Worm (Caenorhabditis elegans) whole organism, young adult: Measurements from ENCODE around the gene timp-1.
A peak's percentile ranks its signal among the peaks of the same experiment; 100 is the strongest.

Source experiments
- B0019.2 ChIP-seq: fragments of 200-800 bp; sonication (Bioruptor generic); conservative IDR thresholded peaks from 2 replicates; pipeline ENCODE4 v1.3.6; 2022; ENCODE audit warnings: missing genetic modification reagents, missing genetic modification characterization, missing compliant biosample characterization
- B0035.1 ChIP-seq: sonication (generic microtip); optimal IDR thresholded peaks from 2 replicates; lab custom pipeline; 2016; ENCODE audit warnings: missing genetic modification characterization, mild to moderate bottlenecking, missing compliant biosample characterization, missing genotype, missing genetic modification reagents
- C17E4.6 ChIP-seq: fragments of 200-800 bp; sonication (Bioruptor generic); IDR thresholded peaks from 2 replicates; pipeline ENCODE4 v1.3.6; 2022; ENCODE audit warnings: missing genetic modification reagents, missing genetic modification characterization, missing compliant biosample characterization
- D2030.7 ChIP-seq: fragments of 200-800 bp; sonication (Bioruptor generic); IDR thresholded peaks from 2 replicates; pipeline ENCODE4 v1.3.6; 2022; ENCODE audit warnings: missing genetic modification reagents, missing genetic modification characterization, missing compliant biosample characterization
- F22D6.2 ChIP-seq: sonication (generic microtip); optimal IDR thresholded peaks from 2 replicates; lab custom pipeline; 2016; ENCODE audit warnings: mild to moderate bottlenecking, missing genetic modification characterization, missing compliant biosample characterization
- F39B2.1 ChIP-seq: fragments of 200-800 bp; sonication (Bioruptor generic); IDR thresholded peaks from 2 replicates; pipeline ENCODE4 v1.3.6; 2022; ENCODE audit warnings: missing genetic modification reagents, missing genetic modification characterization, missing compliant biosample characterization
- F52B5.7 ChIP-seq: sonication (generic microtip); optimal IDR thresholded peaks from 2 replicates; lab custom pipeline; 2016; ENCODE audit warnings: mild to moderate bottlenecking, missing genetic modification characterization, missing compliant biosample characterization
- F55B11.4 ChIP-seq: sonication (generic microtip); optimal IDR thresholded peaks from 2 replicates; lab custom pipeline; 2016; ENCODE audit warnings: missing compliant biosample characterization, missing genetic modification characterization, borderline replicate concordance; ENCODE audit not compliant: insufficient read depth
- K11D2.4 ChIP-seq: fragments of 200-800 bp; sonication (Bioruptor generic); IDR thresholded peaks from 2 replicates; pipeline ENCODE4 v1.3.6; 2022; ENCODE audit warnings: missing genetic modification reagents, missing genetic modification characterization, missing compliant biosample characterization
- Y53F4B.3 ChIP-seq: fragments of 200-800 bp; sonication (Bioruptor generic); IDR thresholded peaks from 2 replicates; pipeline ENCODE4 v1.3.6; 2022; ENCODE audit warnings: missing genetic modification reagents, missing genetic modification characterization, missing compliant biosample characterization
- Y53G8AR.9 ChIP-seq: fragments of 200-800 bp; sonication (Bioruptor generic); conservative IDR thresholded peaks from 2 replicates; pipeline ENCODE4 v1.3.6; 2022; ENCODE audit warnings: missing genetic modification reagents, missing genetic modification characterization, missing compliant biosample characterization
- Y79H2A.3 ChIP-seq: fragments of 200-800 bp; sonication (Bioruptor generic); conservative IDR thresholded peaks from 2 replicates; pipeline ENCODE4 v1.3.6; 2022; ENCODE audit warnings: missing genetic modification reagents, missing genetic modification characterization, missing compliant biosample characterization
- ZK185.1 ChIP-seq: sonication (generic microtip); optimal IDR thresholded peaks from 2 replicates; lab custom pipeline; 2016; ENCODE audit warnings: mild to moderate bottlenecking, missing genetic modification characterization, missing compliant biosample characterization; ENCODE audit not compliant: poor library complexity, severe bottlenecking
- akir-1 ChIP-seq: fragments of 200-800 bp; sonication (Bioruptor generic); optimal IDR thresholded peaks from 2 replicates; lab custom pipeline; 2018; ENCODE audit warnings: mild to moderate bottlenecking, missing genetic modification characterization, moderate library complexity, missing compliant biosample characterization
- atf-7 ChIP-seq: sonication (generic microtip); optimal IDR thresholded peaks from 2 replicates; lab custom pipeline; 2017; ENCODE audit warnings: mild to moderate bottlenecking, missing genetic modification characterization, missing compliant biosample characterization
- attf-6 ChIP-seq: fragments of 200-800 bp; sonication (Bioruptor generic); IDR thresholded peaks from 2 replicates; pipeline ENCODE4 v1.3.6; 2022; ENCODE audit warnings: missing genetic modification reagents, missing genetic modification characterization, missing compliant biosample characterization
- cebp-1 ChIP-seq, 2 experiments: fragments of 200-800 bp in 1 of 2; sonication (Bioruptor generic) in 1 of 2; sonication (generic microtip) in 1 of 2; IDR thresholded peaks in 1 of 2; optimal IDR thresholded peaks in 1 of 2; 2 replicates each; pipeline versions ENCODE4 v1.3.6 to Lab custom; 2017 to 2022; ENCODE audit warnings: missing compliant biosample characterization in 2 of 2, missing genetic modification characterization in 2 of 2, mild to moderate bottlenecking in 1 of 2, missing genetic modification reagents in 1 of 2, moderate library complexity in 1 of 2
- ceh-40 ChIP-seq: fragments of 200-800 bp; sonication (Bioruptor generic); IDR thresholded peaks from 2 replicates; pipeline ENCODE4 v1.3.6; 2022; ENCODE audit warnings: missing genetic modification characterization, missing compliant biosample characterization
- die-1 ChIP-seq: sonication (generic microtip); optimal IDR thresholded peaks from 2 replicates; lab custom pipeline; 2016; ENCODE audit warnings: missing genotype, mild to moderate bottlenecking, missing genetic modification characterization, missing compliant biosample characterization
- dpff-1 ChIP-seq: sonication (generic microtip); optimal IDR thresholded peaks from 2 replicates; lab custom pipeline; 2017; ENCODE audit warnings: mild to moderate bottlenecking, missing genetic modification characterization, missing compliant biosample characterization
- dpl-1 ChIP-seq: fragments of 150-350 bp; optimal IDR thresholded peaks from 2 replicates; lab custom pipeline; 2014; ENCODE audit warnings: missing biosample characterization, missing genetic modification reagents, missing genetic modification characterization
- efl-1 ChIP-seq: fragments of 150-350 bp; optimal IDR thresholded peaks from 2 replicates; lab custom pipeline; 2014; ENCODE audit warnings: missing biosample characterization, missing genetic modification reagents, missing genetic modification characterization
- egrh-3 ChIP-seq: fragments of 200-800 bp; sonication (Bioruptor generic); IDR thresholded peaks from 2 replicates; pipeline ENCODE4 v1.3.6; 2022; ENCODE audit warnings: missing genetic modification reagents, missing genetic modification characterization, missing compliant biosample characterization
- fkh-3 ChIP-seq: sonication (generic microtip); optimal IDR thresholded peaks from 2 replicates; lab custom pipeline; 2016; ENCODE audit warnings: mild to moderate bottlenecking, missing genetic modification characterization, missing compliant biosample characterization
- hlh-12 ChIP-seq: sonication (generic microtip); optimal IDR thresholded peaks from 2 replicates; lab custom pipeline; 2016; ENCODE audit warnings: missing genetic modification characterization, missing compliant biosample characterization
- hmg-20 ChIP-seq: fragments of 200-800 bp; sonication (Bioruptor generic); IDR thresholded peaks from 2 replicates; pipeline ENCODE4 v1.3.6; 2022; ENCODE audit warnings: missing genetic modification reagents, missing genetic modification characterization, missing compliant biosample characterization
- hsf-1 ChIP-seq: fragments of 200-800 bp; sonication (Bioruptor generic); IDR thresholded peaks from 2 replicates; pipeline ENCODE4 v1.3.6; 2022; ENCODE audit warnings: missing genetic modification reagents, missing genetic modification characterization, missing compliant biosample characterization
- lin-26 ChIP-seq: fragments of 200-800 bp; sonication (Bioruptor generic); IDR thresholded peaks from 2 replicates; pipeline ENCODE4 v1.3.6; 2022; ENCODE audit warnings: missing genetic modification reagents, missing genetic modification characterization, missing compliant biosample characterization
- lin-40 ChIP-seq: sonication (generic microtip); optimal IDR thresholded peaks from 2 replicates; lab custom pipeline; 2016; ENCODE audit warnings: missing genetic modification characterization, mild to moderate bottlenecking, missing compliant biosample characterization, missing genotype, missing genetic modification reagents
- lir-1 ChIP-seq: fragments of 200-800 bp; sonication (Bioruptor generic); conservative IDR thresholded peaks from 2 replicates; pipeline ENCODE4 v1.3.6; 2022; ENCODE audit warnings: missing genetic modification reagents, missing genetic modification characterization, missing compliant biosample characterization
- lsy-27 ChIP-seq: sonication (generic microtip); optimal IDR thresholded peaks from 2 replicates; lab custom pipeline; 2017; ENCODE audit warnings: missing genetic modification characterization, mild to moderate bottlenecking, missing compliant biosample characterization, antibody characterized with exemption, missing genotype, borderline replicate concordance; ENCODE audit not compliant: insufficient read depth
- madf-3 ChIP-seq: fragments of 200-800 bp; sonication (Bioruptor generic); IDR thresholded peaks from 2 replicates; pipeline ENCODE4 v1.3.6; 2022; ENCODE audit warnings: missing genetic modification reagents, missing genetic modification characterization, missing compliant biosample characterization
- madf-8 ChIP-seq: fragments of 200-800 bp; sonication (Bioruptor generic); conservative IDR thresholded peaks from 2 replicates; pipeline ENCODE4 v1.3.6; 2022; ENCODE audit warnings: missing genetic modification reagents, missing genetic modification characterization, missing compliant biosample characterization
- mel-28 ChIP-seq: sonication (generic microtip); optimal IDR thresholded peaks from 2 replicates; lab custom pipeline; 2016; ENCODE audit warnings: borderline replicate concordance, mild to moderate bottlenecking, missing genetic modification characterization, missing compliant biosample characterization
- mxl-1 ChIP-seq: sonication (generic microtip); optimal IDR thresholded peaks from 2 replicates; lab custom pipeline; 2016; ENCODE audit warnings: missing genetic modification characterization, missing compliant biosample characterization
- nfya-1 ChIP-seq: sonication (generic microtip); optimal IDR thresholded peaks from 2 replicates; lab custom pipeline; 2017; ENCODE audit warnings: antibody characterized with exemption, missing compliant biosample characterization, missing genetic modification characterization, borderline replicate concordance; ENCODE audit not compliant: insufficient read depth
- nhr-179 ChIP-seq: sonication (generic microtip); optimal IDR thresholded peaks from 2 replicates; lab custom pipeline; 2016; ENCODE audit warnings: mild to moderate bottlenecking, missing genetic modification characterization, missing compliant biosample characterization
- pbrm-1 ChIP-seq: fragments of 200-800 bp; sonication (Bioruptor generic); IDR thresholded peaks from 2 replicates; pipeline ENCODE4 v1.3.6; 2022; ENCODE audit warnings: missing genetic modification reagents, missing genetic modification characterization, missing compliant biosample characterization
- rcor-1 ChIP-seq: fragments of 200-800 bp; sonication (Bioruptor generic); IDR thresholded peaks from 2 replicates; pipeline ENCODE4 v1.3.6; 2022; ENCODE audit warnings: missing genetic modification reagents, missing genetic modification characterization, missing compliant biosample characterization
- snpc-1.3 ChIP-seq: sonication (generic microtip); optimal IDR thresholded peaks from 2 replicates; lab custom pipeline; 2017; ENCODE audit warnings: missing genetic modification characterization, mild to moderate bottlenecking, missing compliant biosample characterization, antibody characterized with exemption, moderate library complexity, missing genotype, missing genetic modification reagents; ENCODE audit not compliant: insufficient read depth
- snpc-3.4 ChIP-seq: sonication (generic microtip); optimal IDR thresholded peaks from 2 replicates; lab custom pipeline; 2017; ENCODE audit warnings: missing genetic modification characterization, mild to moderate bottlenecking, missing compliant biosample characterization, antibody characterized with exemption, moderate library complexity, missing genotype, missing genetic modification reagents
- unc-62 ChIP-seq: fragments of 150-350 bp; optimal IDR thresholded peaks from 2 replicates; lab custom pipeline; 2014; ENCODE audit warnings: missing biosample characterization, missing genetic modification reagents, missing genetic modification characterization
- xnd-1 ChIP-seq: sonication (generic microtip); optimal IDR thresholded peaks from 2 replicates; lab custom pipeline; 2016; ENCODE audit warnings: missing genotype, missing genetic modification reagents, missing genetic modification characterization, missing compliant biosample characterization
- zfh-2 ChIP-seq: fragments of 200-800 bp; sonication (Bioruptor generic); conservative IDR thresholded peaks from 2 replicates; pipeline ENCODE4 v1.3.6; 2022; ENCODE audit warnings: missing genetic modification reagents, missing genetic modification characterization, missing compliant biosample characterization
- zim-3 ChIP-seq: sonication (generic microtip); optimal IDR thresholded peaks from 2 replicates; lab custom pipeline; 2017; ENCODE audit warnings: mild to moderate bottlenecking, missing genetic modification characterization, moderate library complexity, missing compliant biosample characterization
- ztf-25 ChIP-seq: fragments of 200-800 bp; sonication (Bioruptor generic); IDR thresholded peaks from 2 replicates; pipeline ENCODE4 v1.3.6; 2022; ENCODE audit warnings: missing genetic modification reagents, missing genetic modification characterization, missing compliant biosample characterization
- ztf-6 ChIP-seq: fragments of 200-800 bp; sonication (Bioruptor generic); IDR thresholded peaks from 2 replicates; pipeline ENCODE4 v1.3.6; 2022; ENCODE audit warnings: missing genetic modification reagents, missing genetic modification characterization, missing compliant biosample characterization

timp-1 gene

DNA sequence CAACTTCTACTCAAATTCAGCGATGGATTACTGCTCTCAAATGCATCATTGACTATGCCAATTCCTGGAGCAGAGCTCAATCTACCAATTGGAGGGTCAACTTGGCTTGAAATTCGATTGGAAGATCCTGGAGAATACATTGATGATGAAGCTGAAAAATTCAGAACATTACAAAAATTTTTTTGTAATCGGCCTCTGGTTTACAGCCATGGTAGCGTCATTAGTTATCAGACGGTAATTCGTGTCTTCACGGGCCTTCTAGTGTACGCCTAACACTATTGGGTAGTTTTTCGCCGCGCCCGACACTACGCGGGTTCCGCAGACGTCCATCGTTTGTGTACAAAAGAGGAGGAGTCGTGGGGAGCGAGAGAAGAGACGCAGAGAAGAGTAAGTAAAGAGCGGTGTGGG, 21.7 kb downstream of the timp-1 start (continued):
- TF ChIP-seq lsy-27 (tag; lab: Kevin White, UChicago), result peak; percentile 31
- peak; percentile 72 for TF ChIP-seq Y53F4B.3 (GFP tag; lab: Robert Waterston, UW)
- peak; percentile 98 for TF ChIP-seq snpc-1.3 (tag; lab: Kevin White, UChicago)
- TF ChIP-seq lin-40 (tag; lab: Kevin White, UChicago), result peak; percentile 84
- TF ChIP-seq mel-28 (tag; lab: Kevin White, UChicago), result peak; percentile 74
- peak; percentile 31 for TF ChIP-seq mxl-1 (tag; lab: Kevin White, UChicago)
- TF ChIP-seq xnd-1 (tag; lab: Kevin White, UChicago), result peak; percentile 66
- peak; percentile 54 for TF ChIP-seq fkh-3
- TF ChIP-seq F22D6.2 (tag; lab: Kevin White, UChicago), result peak; percentile 41
- TF ChIP-seq Y53G8AR.9 (GFP tag; lab: Robert Waterston, UW), result peak; percentile 86
- TF ChIP-seq madf-3 (GFP tag; lab: Robert Waterston, UW), result peak; percentile 74
- peak; percentile 100 for TF ChIP-seq pbrm-1
- TF ChIP-seq ceh-40, result no peak
- TF ChIP-seq B0035.1 (tag; lab: Kevin White, UChicago), result no peak
- TF ChIP-seq nfya-1 (tag; lab: Kevin White, UChicago), result no peak
- peak; percentile 95 for TF ChIP-seq rcor-1 (GFP tag; lab: Robert Waterston, UW)
- TF ChIP-seq F55B11.4, result no peak
- no peak for TF ChIP-seq nhr-179 (tag; lab: Kevin White, UChicago)
- peak; percentile 82 for TF ChIP-seq F39B2.1 (GFP tag; lab: Robert Waterston, UW)
- peak; percentile 94 for TF ChIP-seq attf-6 (GFP tag; lab: Robert Waterston, UW)
- TF ChIP-seq Y79H2A.3, result 0 out of 2 replicates have a peak, but pooled peaks have one; percentile 65
- TF ChIP-seq hmg-20, result peak; percentile 84
- TF ChIP-seq dpff-1 (tag; lab: Kevin White, UChicago), result no peak
- peak; percentile 49 for TF ChIP-seq akir-1 (GFP tag; lab: Kevin White, UChicago)
- TF ChIP-seq unc-62 (GFP tag; lab: Kevin White, UChicago), result no peak
- peak; percentile 75 for TF ChIP-seq zfh-2
- TF ChIP-seq zim-3 (tag; lab: Kevin White, UChicago), result peak; percentile 1
- no peak for TF ChIP-seq ztf-6 (GFP tag; lab: Robert Waterston, UW)
- peak; percentile 35 for TF ChIP-seq efl-1 (GFP tag; lab: Kevin White, UChicago)
- TF ChIP-seq ZK185.1 (tag; lab: Kevin White, UChicago), result peak; percentile 89
- peak; percentile 40 for TF ChIP-seq dpl-1 (GFP tag; lab: Kevin White, UChicago)
- peak; percentile 37; the same call in 1 of the 2 replicates for TF ChIP-seq K11D2.4 (GFP tag; lab: Robert Waterston, UW)
- TF ChIP-seq B0019.2 (GFP tag; lab: Robert Waterston, UW), result peak; percentile 69
- TF ChIP-seq die-1 (tag; lab: Kevin White, UChicago), result peak; percentile 52
- peak; percentile 59; the same call in 1 of the 2 replicates for TF ChIP-seq lin-26 (GFP tag; lab: Robert Waterston, UW)
- TF ChIP-seq F52B5.7 (tag; lab: Kevin White, UChicago), result no peak
- peak; percentile 65 for TF ChIP-seq madf-8 (GFP tag; lab: Robert Waterston, UW)
- peak; percentile 70 for TF ChIP-seq egrh-3 (GFP tag; lab: Robert Waterston, UW)
- peak; percentile 73; the same call in 1 of the 2 replicates for TF ChIP-seq ztf-25 (GFP tag; lab: Robert Waterston, UW)
- peak; percentile 83 for TF ChIP-seq C17E4.6
- TF ChIP-seq lir-1 (GFP tag; lab: Robert Waterston, UW), result peak; percentile 70; the same call in 1 of the 2 replicates
- TF ChIP-seq hsf-1 (GFP tag; lab: Robert Waterston, UW), result peak; percentile 92
- peak; percentile 67 for TF ChIP-seq atf-7 (tag; lab: Kevin White, UChicago)
- TF ChIP-seq cebp-1 (GFP tag; IDR thresholded peaks at IDR 0.05; lab: Robert Waterston, UW), result 0 out of 2 replicates have a peak, but pooled peaks have one; percentile 20
- no peak for TF ChIP-seq cebp-1 (tag; optimal IDR thresholded peaks at IDR 0.05; lab: Kevin White, UChicago)
- TF ChIP-seq hlh-12 (tag; lab: Kevin White, UChicago), result no peak
- TF ChIP-seq D2030.7 (GFP tag; lab: Robert Waterston, UW), result peak; percentile 98
- peak; percentile 99 for TF ChIP-seq snpc-3.4
